Worm (Caenorhabditis elegans) whole organism, young adult: Measurements from ENCODE around the gene elpc-4.

Experiments
- B0336.3 ChIP-seq: fragments of 200-800 bp; sonication (Bioruptor generic); IDR thresholded peaks from 2 replicates; pipeline ENCODE4 v1.3.6; 2022; ENCODE audit warnings: missing genetic modification characterization, missing compliant biosample characterization
- C06A6.2 ChIP-seq: fragments of 200-800 bp; sonication (Bioruptor generic); conservative IDR thresholded peaks from 2 replicates; pipeline ENCODE4 v1.3.6; 2022; ENCODE audit warnings: missing genetic modification characterization, missing compliant biosample characterization
- C17E4.6 ChIP-seq: fragments of 200-800 bp; sonication (Bioruptor generic); IDR thresholded peaks from 2 replicates; pipeline ENCODE4 v1.3.6; 2022; ENCODE audit warnings: missing genetic modification reagents, missing genetic modification characterization, missing compliant biosample characterization
- D2030.7 ChIP-seq: fragments of 200-800 bp; sonication (Bioruptor generic); IDR thresholded peaks from 2 replicates; pipeline ENCODE4 v1.3.6; 2022; ENCODE audit warnings: missing genetic modification reagents, missing genetic modification characterization, missing compliant biosample characterization
- F22D6.2 ChIP-seq: sonication (generic microtip); optimal IDR thresholded peaks from 2 replicates; lab custom pipeline; 2016; ENCODE audit warnings: mild to moderate bottlenecking, missing genetic modification characterization, missing compliant biosample characterization
- F23B12.7 ChIP-seq: sonication (generic microtip); optimal IDR thresholded peaks from 2 replicates; lab custom pipeline; 2017; ENCODE audit warnings: missing genetic modification characterization, mild to moderate bottlenecking, missing compliant biosample characterization, antibody characterized with exemption, moderate library complexity; ENCODE audit not compliant: insufficient read depth
- F52B5.7 ChIP-seq: sonication (generic microtip); optimal IDR thresholded peaks from 2 replicates; lab custom pipeline; 2016; ENCODE audit warnings: mild to moderate bottlenecking, missing genetic modification characterization, missing compliant biosample characterization
- F57C9.4 ChIP-seq: sonication (generic microtip); optimal IDR thresholded peaks from 2 replicates; lab custom pipeline; 2017; ENCODE audit warnings: mild to moderate bottlenecking, missing genetic modification characterization, missing compliant biosample characterization
- K12H6.12 ChIP-seq: fragments of 200-800 bp; sonication (Bioruptor generic); optimal IDR thresholded peaks from 2 replicates; lab custom pipeline; 2018; ENCODE audit warnings: mild to moderate bottlenecking, missing genetic modification characterization, missing compliant biosample characterization
- ama-1 ChIP-seq, 3 experiments: fragments of 150-350 bp in 1 of 3; sonication (generic microtip) in 2 of 3; optimal IDR thresholded peaks; 2 replicates each; lab custom pipeline; 2014 to 2018; ENCODE audit warnings: missing biosample characterization in 2 of 3, missing genetic modification characterization in 2 of 3, missing genetic modification reagents in 2 of 3
- aptf-3 ChIP-seq: fragments of 200-800 bp; sonication (Bioruptor generic); IDR thresholded peaks from 2 replicates; pipeline ENCODE4 v1.3.6; 2022; ENCODE audit warnings: missing genetic modification characterization, missing compliant biosample characterization
- atf-7 ChIP-seq: sonication (generic microtip); optimal IDR thresholded peaks from 2 replicates; lab custom pipeline; 2017; ENCODE audit warnings: mild to moderate bottlenecking, missing genetic modification characterization, missing compliant biosample characterization
- attf-6 ChIP-seq: fragments of 200-800 bp; sonication (Bioruptor generic); IDR thresholded peaks from 2 replicates; pipeline ENCODE4 v1.3.6; 2022; ENCODE audit warnings: missing genetic modification reagents, missing genetic modification characterization, missing compliant biosample characterization
- bed-2 ChIP-seq: fragments of 200-800 bp; sonication (Bioruptor generic); IDR thresholded peaks from 2 replicates; pipeline ENCODE4 v1.3.6; 2022; ENCODE audit warnings: missing genetic modification reagents, missing genetic modification characterization, missing compliant biosample characterization
- cebp-2 ChIP-seq: fragments of 200-800 bp; sonication (Bioruptor generic); IDR thresholded peaks from 2 replicates; pipeline ENCODE4 v1.3.6; 2022; ENCODE audit warnings: missing genetic modification characterization, missing compliant biosample characterization
- ceh-79 ChIP-seq: sonication (generic microtip); optimal IDR thresholded peaks from 2 replicates; lab custom pipeline; 2017; ENCODE audit warnings: mild to moderate bottlenecking, missing genetic modification characterization, missing compliant biosample characterization
- ceh-91 ChIP-seq: fragments of 200-800 bp; sonication (Bioruptor generic); IDR thresholded peaks from 2 replicates; pipeline ENCODE4 v1.3.6; 2022; ENCODE audit warnings: missing genetic modification reagents, missing genetic modification characterization, missing compliant biosample characterization
- dox-1 ChIP-seq: fragments of 200-800 bp; sonication (Bioruptor generic); IDR thresholded peaks from 2 replicates; pipeline ENCODE4 v1.3.6; 2022; ENCODE audit warnings: missing genetic modification reagents, missing genetic modification characterization, missing compliant biosample characterization
- egl-44 ChIP-seq: fragments of 200-800 bp; sonication (Bioruptor generic); IDR thresholded peaks from 2 replicates; pipeline ENCODE4 v1.3.6; 2022; ENCODE audit warnings: missing genetic modification reagents, missing genetic modification characterization, missing compliant biosample characterization
- ekl-4 ChIP-seq: fragments of 200-800 bp; sonication (Bioruptor generic); IDR thresholded peaks from 2 replicates; pipeline ENCODE4 v1.3.6; 2022; ENCODE audit warnings: missing genetic modification reagents, missing genetic modification characterization, missing compliant biosample characterization
- fkh-3 ChIP-seq: sonication (generic microtip); optimal IDR thresholded peaks from 2 replicates; lab custom pipeline; 2016; ENCODE audit warnings: mild to moderate bottlenecking, missing genetic modification characterization, missing compliant biosample characterization
- gei-17 ChIP-seq: fragments of 200-800 bp; sonication (Bioruptor generic); optimal IDR thresholded peaks from 2 replicates; lab custom pipeline; 2018; ENCODE audit warnings: mild to moderate bottlenecking, missing genetic modification characterization, missing compliant biosample characterization
- hmg-1.2 ChIP-seq: fragments of 200-800 bp; sonication (Bioruptor generic); IDR thresholded peaks from 2 replicates; pipeline ENCODE4 v1.3.6; 2022; ENCODE audit warnings: missing genetic modification reagents, missing genetic modification characterization, missing compliant biosample characterization
- hmg-20 ChIP-seq: fragments of 200-800 bp; sonication (Bioruptor generic); IDR thresholded peaks from 2 replicates; pipeline ENCODE4 v1.3.6; 2022; ENCODE audit warnings: missing genetic modification reagents, missing genetic modification characterization, missing compliant biosample characterization
- hsf-1 ChIP-seq: fragments of 200-800 bp; sonication (Bioruptor generic); IDR thresholded peaks from 2 replicates; pipeline ENCODE4 v1.3.6; 2022; ENCODE audit warnings: missing genetic modification reagents, missing genetic modification characterization, missing compliant biosample characterization
- let-526 ChIP-seq: fragments of 200-800 bp; sonication (Bioruptor generic); IDR thresholded peaks from 2 replicates; pipeline ENCODE4 v1.3.6; 2022; ENCODE audit warnings: missing genetic modification reagents, missing genetic modification characterization, missing compliant biosample characterization
- let-607 ChIP-seq, 2 experiments: fragments of 200-800 bp in 1 of 2; sonication (Bioruptor generic) in 1 of 2; sonication (generic microtip) in 1 of 2; optimal IDR thresholded peaks; 2 replicates each; lab custom pipeline; 2016 to 2018; ENCODE audit warnings: mild to moderate bottlenecking in 2 of 2, missing compliant biosample characterization in 2 of 2, missing genetic modification characterization in 2 of 2, moderate library complexity in 2 of 2, missing genotype in 1 of 2
- lin-26 ChIP-seq: fragments of 200-800 bp; sonication (Bioruptor generic); IDR thresholded peaks from 2 replicates; pipeline ENCODE4 v1.3.6; 2022; ENCODE audit warnings: missing genetic modification reagents, missing genetic modification characterization, missing compliant biosample characterization
- lin-40 ChIP-seq: sonication (generic microtip); optimal IDR thresholded peaks from 2 replicates; lab custom pipeline; 2016; ENCODE audit warnings: missing genetic modification characterization, mild to moderate bottlenecking, missing compliant biosample characterization, missing genotype, missing genetic modification reagents
- madf-10 ChIP-seq: sonication (generic microtip); optimal IDR thresholded peaks from 2 replicates; lab custom pipeline; 2016; ENCODE audit warnings: mild to moderate bottlenecking, missing genetic modification characterization, missing compliant biosample characterization
- madf-3 ChIP-seq: fragments of 200-800 bp; sonication (Bioruptor generic); IDR thresholded peaks from 2 replicates; pipeline ENCODE4 v1.3.6; 2022; ENCODE audit warnings: missing genetic modification reagents, missing genetic modification characterization, missing compliant biosample characterization
- madf-6 ChIP-seq: fragments of 200-800 bp; sonication (Bioruptor generic); IDR thresholded peaks from 2 replicates; pipeline ENCODE4 v1.3.6; 2022; ENCODE audit warnings: missing genetic modification reagents, missing genetic modification characterization, missing compliant biosample characterization
- mcd-1 ChIP-seq: fragments of 200-800 bp; sonication (Bioruptor generic); IDR thresholded peaks from 2 replicates; pipeline ENCODE4 v1.3.6; 2022; ENCODE audit warnings: missing genetic modification reagents, missing genetic modification characterization, missing compliant biosample characterization
- mxl-1 ChIP-seq: sonication (generic microtip); optimal IDR thresholded peaks from 2 replicates; lab custom pipeline; 2016; ENCODE audit warnings: missing genetic modification characterization, missing compliant biosample characterization
- nfya-1 ChIP-seq: sonication (generic microtip); optimal IDR thresholded peaks from 2 replicates; lab custom pipeline; 2017; ENCODE audit warnings: antibody characterized with exemption, missing compliant biosample characterization, missing genetic modification characterization, borderline replicate concordance; ENCODE audit not compliant: insufficient read depth
- nfya-2 ChIP-seq: fragments of 200-800 bp; sonication (Bioruptor generic); IDR thresholded peaks from 2 replicates; pipeline ENCODE4 v1.3.6; 2022; ENCODE audit warnings: missing genetic modification reagents, missing genetic modification characterization, missing compliant biosample characterization
- nhr-80 ChIP-seq: sonication (generic microtip); optimal IDR thresholded peaks from 2 replicates; lab custom pipeline; 2016; ENCODE audit warnings: missing genetic modification characterization, missing compliant biosample characterization
- rcor-1 ChIP-seq: fragments of 200-800 bp; sonication (Bioruptor generic); IDR thresholded peaks from 2 replicates; pipeline ENCODE4 v1.3.6; 2022; ENCODE audit warnings: missing genetic modification reagents, missing genetic modification characterization, missing compliant biosample characterization
- repo-1 ChIP-seq: sonication (generic microtip); optimal IDR thresholded peaks from 2 replicates; lab custom pipeline; 2017; ENCODE audit warnings: mild to moderate bottlenecking, missing genetic modification characterization, missing compliant biosample characterization
- snpc-1.1 ChIP-seq: sonication (generic microtip); optimal IDR thresholded peaks from 2 replicates; lab custom pipeline; 2017; ENCODE audit warnings: missing genetic modification characterization, mild to moderate bottlenecking, missing compliant biosample characterization, antibody characterized with exemption, moderate library complexity, missing genotype, missing genetic modification reagents; ENCODE audit not compliant: insufficient read depth
- snpc-3.4 ChIP-seq: sonication (generic microtip); optimal IDR thresholded peaks from 2 replicates; lab custom pipeline; 2017; ENCODE audit warnings: missing genetic modification characterization, mild to moderate bottlenecking, missing compliant biosample characterization, antibody characterized with exemption, moderate library complexity, missing genotype, missing genetic modification reagents
- snpc-4 ChIP-seq, 5 experiments: fragments of 150-350 bp in 1 of 5; sonication (generic microtip) in 4 of 5; optimal IDR thresholded peaks; 2 replicates each; lab custom pipeline; 2014 to 2018; ENCODE audit warnings: missing genetic modification characterization in 5 of 5, missing biosample characterization in 3 of 5, antibody characterized with exemption in 2 of 5, mild to moderate bottlenecking in 2 of 5, missing compliant biosample characterization in 2 of 5, missing genotype in 2 of 5, moderate library complexity in 2 of 5, missing genetic modification reagents in 1 of 5
- tbp1 ChIP-seq: fragments of 200-800 bp; sonication (Bioruptor generic); optimal IDR thresholded peaks from 2 replicates; lab custom pipeline; 2018; ENCODE audit warnings: mild to moderate bottlenecking, missing genetic modification characterization, missing compliant biosample characterization
- unc-130 ChIP-seq: sonication (generic microtip); optimal IDR thresholded peaks from 2 replicates; lab custom pipeline; 2016; ENCODE audit warnings: missing genetic modification reagents, missing genetic modification characterization, missing compliant biosample characterization
- xnd-1 ChIP-seq: sonication (generic microtip); optimal IDR thresholded peaks from 2 replicates; lab custom pipeline; 2016; ENCODE audit warnings: missing genotype, missing genetic modification reagents, missing genetic modification characterization, missing compliant biosample characterization
- ztf-3 ChIP-seq: fragments of 200-800 bp; sonication (Bioruptor generic); optimal IDR thresholded peaks from 2 replicates; lab custom pipeline; 2018; ENCODE audit warnings: mild to moderate bottlenecking, missing genetic modification characterization, missing compliant biosample characterization

Gene elpc-4

DNA sequence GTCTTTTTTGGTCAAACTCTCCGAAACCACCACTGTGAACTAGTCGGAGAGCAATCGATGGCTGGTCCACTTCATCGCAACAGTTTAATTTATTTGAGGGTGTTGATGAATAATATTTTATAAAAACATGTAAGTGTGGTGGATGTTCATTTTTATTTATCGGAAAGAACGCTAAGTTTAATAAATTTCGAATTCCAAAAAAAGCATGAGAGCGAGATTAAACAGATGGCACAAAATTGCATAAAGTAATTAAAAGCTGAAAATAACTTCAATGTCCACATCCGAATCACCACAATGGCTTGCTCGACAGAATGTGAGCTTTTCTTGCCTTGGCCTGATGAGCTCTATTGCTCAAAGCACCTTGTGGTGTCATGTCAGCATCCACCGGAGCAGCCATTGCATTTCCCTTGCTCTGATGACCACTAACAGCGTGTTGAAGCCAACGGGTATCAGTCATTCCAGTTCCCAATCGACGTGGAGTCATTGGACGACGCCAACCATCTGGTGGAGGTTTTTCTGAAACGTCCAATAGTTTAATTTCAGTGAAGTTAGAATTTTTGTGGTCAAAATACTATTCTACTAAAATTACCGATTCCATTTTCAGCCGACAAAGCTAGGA lies 33.0 kb upstream of the elpc-4 start (continued):
- peak; percentile 73 for TF ChIP-seq repo-1 (tag; lab: Kevin White, UChicago)
- TF ChIP-seq aptf-3 (GFP tag; lab: Robert Waterston, UW): no peak
- TF ChIP-seq xnd-1 (tag; lab: Kevin White, UChicago): peak; percentile 16
- TF ChIP-seq let-526: no peak
- no peak for TF ChIP-seq K12H6.12 (tag; lab: Kevin White, UChicago)
- no peak for TF ChIP-seq madf-10 (tag; lab: Kevin White, UChicago)
- TF ChIP-seq ceh-91 (GFP tag; lab: Robert Waterston, UW): no peak
- no peak for TF ChIP-seq F23B12.7 (tag; lab: Kevin White, UChicago)
- TF ChIP-seq rcor-1 (GFP tag; lab: Robert Waterston, UW): no peak
- TF ChIP-seq gei-17 (GFP tag; lab: Kevin White, UChicago): peak; percentile 11
- TF ChIP-seq cebp-2 (GFP tag; lab: Robert Waterston, UW): 0 out of 2 replicates have a peak, but pooled peaks have one; percentile 6
- TF ChIP-seq B0336.3 (GFP tag; lab: Robert Waterston, UW): peak; percentile 91
- peak; percentile 89 for TF ChIP-seq F52B5.7 (tag; lab: Kevin White, UChicago)
- no peak for TF ChIP-seq fkh-3 (tag; lab: Kevin White, UChicago)
- no peak for TF ChIP-seq snpc-4 (GFP tag; optimal IDR thresholded peaks at IDR 0.05; lab: Kevin White, UChicago)
- peak in 1 of 4 experiments; percentile 35 for TF ChIP-seq snpc-4 (tag; optimal IDR thresholded peaks at IDR 0.05; lab: Kevin White, UChicago)
- TF ChIP-seq F57C9.4: no peak
- TF ChIP-seq hmg-20 (GFP tag; lab: Robert Waterston, UW): no peak
- no peak for TF ChIP-seq nfya-1 (tag; lab: Kevin White, UChicago)
- TF ChIP-seq atf-7 (tag; lab: Kevin White, UChicago): peak; percentile 7
- no peak for TF ChIP-seq mxl-1 (tag; lab: Kevin White, UChicago)
- TF ChIP-seq snpc-1.1 (tag; lab: Kevin White, UChicago): no peak
- no peak for TF ChIP-seq ama-1 (optimal IDR thresholded peaks at IDR 0.05; lab: Kevin White, UChicago)
- TF ChIP-seq ama-1 (GFP tag; optimal IDR thresholded peaks at IDR 0.05; lab: Kevin White, UChicago): no peak
- TF ChIP-seq bed-2 (GFP tag; lab: Robert Waterston, UW): no peak
- TF ChIP-seq ekl-4 (GFP tag; lab: Robert Waterston, UW): 0 out of 2 replicates have a peak, but pooled peaks have one; percentile 30
- TF ChIP-seq hmg-1.2 (GFP tag; lab: Robert Waterston, UW): no peak
- TF ChIP-seq mcd-1 (GFP tag; lab: Robert Waterston, UW): no peak; the same call in 1 of the 2 replicates
- no peak for TF ChIP-seq C17E4.6
- TF ChIP-seq egl-44: no peak; the same call in 1 of the 2 replicates
- no peak for TF ChIP-seq lin-26 (GFP tag; lab: Robert Waterston, UW)
- no peak for TF ChIP-seq nhr-80 (tag; lab: Kevin White, UChicago)
- TF ChIP-seq madf-6 (GFP tag; lab: Robert Waterston, UW): peak; percentile 55
- TF ChIP-seq unc-130 (GFP tag; lab: Kevin White, UChicago): no peak
- TF ChIP-seq hsf-1 (GFP tag; lab: Robert Waterston, UW): peak; percentile 9
- TF ChIP-seq ztf-3 (GFP tag; lab: Kevin White, UChicago): peak; percentile 3
- TF ChIP-seq nfya-2: 0 out of 2 replicates have a peak, but pooled peaks have one; percentile 6
- TF ChIP-seq F22D6.2 (tag; lab: Kevin White, UChicago): no peak
- TF ChIP-seq dox-1 (GFP tag; lab: Robert Waterston, UW): peak; percentile 30; the same call in 1 of the 2 replicates
- peak; percentile 60; the same call in 1 of the 2 replicates for TF ChIP-seq attf-6
- no peak for TF ChIP-seq tbp1 (GFP tag; lab: Kevin White, UChicago)
- no peak for TF ChIP-seq C06A6.2
- TF ChIP-seq snpc-3.4 (tag; lab: Kevin White, UChicago): no peak
- no peak for TF ChIP-seq let-607 (tag; optimal IDR thresholded peaks at IDR 0.05; lab: Kevin White, UChicago)
- peak; percentile 78; the same call in 1 of the 2 replicates for TF ChIP-seq madf-3 (GFP tag; lab: Robert Waterston, UW)
- TF ChIP-seq D2030.7 (GFP tag; lab: Robert Waterston, UW): 0 out of 2 replicates have a peak, but pooled peaks have one; percentile 28
- peak; percentile 19 for TF ChIP-seq ceh-79 (tag; lab: Kevin White, UChicago)
- TF ChIP-seq lin-40: no peak
